Fruit fly (Drosophila melanogaster) whole organism, embryonic: Measurements from ENCODE around the gene MCTS1.

Source experiments
- Asciz ChIP-seq: fragments of 200-800 bp; sonication (Bioruptor generic); optimal IDR thresholded peaks from 2 replicates; lab custom pipeline; 2017; ENCODE audit warnings: missing biosample characterization, mild to moderate bottlenecking, missing genetic modification characterization, missing genetic modification reagents
- Blimp-1 ChIP-seq: fragments of 200-800 bp; sonication (Bioruptor generic); optimal IDR thresholded peaks from 3 replicates; lab custom pipeline; 2018; ENCODE audit warnings: missing biosample characterization, missing genetic modification characterization, mild to moderate bottlenecking, moderate library complexity, missing genetic modification reagents
- CG10321 ChIP-seq: fragments of 200-800 bp; sonication (Bioruptor generic); IDR thresholded peaks from 2 replicates; pipeline ENCODE4 v1.3.6; 2022; ENCODE audit warnings: missing biosample characterization, missing genetic modification characterization
- CG10979 ChIP-seq: fragments of 200-800 bp; sonication (Bioruptor generic); optimal IDR thresholded peaks from 2 replicates; lab custom pipeline; 2018; ENCODE audit warnings: missing biosample characterization, mild to moderate bottlenecking, missing genetic modification characterization, moderate library complexity
- CG11247 ChIP-seq: fragments of 200-800 bp; sonication (Bioruptor generic); IDR thresholded peaks from 2 replicates; pipeline ENCODE4 v1.3.6; 2022; ENCODE audit warnings: missing biosample characterization, missing genetic modification characterization
- CG11504 ChIP-seq: fragments of 200-800 bp; sonication (Bioruptor generic); optimal IDR thresholded peaks from 3 replicates; lab custom pipeline; 2019; ENCODE audit warnings: missing biosample characterization, mild to moderate bottlenecking, missing genetic modification characterization, moderate library complexity
- CG12391 ChIP-seq: fragments of 200-800 bp; sonication (Bioruptor generic); optimal IDR thresholded peaks from 3 replicates; lab custom pipeline; 2018; ENCODE audit warnings: missing biosample characterization, mild to moderate bottlenecking, missing genetic modification characterization, moderate library complexity
- CG12659 ChIP-seq: fragments of 200-800 bp; sonication (Bioruptor generic); optimal IDR thresholded peaks from 3 replicates; lab custom pipeline; 2017; ENCODE audit warnings: mild to moderate bottlenecking, missing biosample characterization, missing genetic modification reagents, missing genetic modification characterization
- CG12769 ChIP-seq: fragments of 200-800 bp; sonication (Bioruptor generic); optimal IDR thresholded peaks from 2 replicates; lab custom pipeline; 2019; ENCODE audit warnings: missing biosample characterization, mild to moderate bottlenecking, missing genetic modification characterization, moderate library complexity
- CG14710 ChIP-seq: fragments of 200-800 bp; sonication (Bioruptor generic); optimal IDR thresholded peaks from 3 replicates; lab custom pipeline; 2019; ENCODE audit warnings: missing biosample characterization, mild to moderate bottlenecking, missing genetic modification characterization, moderate library complexity
- CG18476 ChIP-seq: fragments of 200-800 bp; sonication (Bioruptor generic); optimal IDR thresholded peaks from 2 replicates; lab custom pipeline; 2016; ENCODE audit warnings: missing biosample characterization, mild to moderate bottlenecking, missing genetic modification characterization
- CG2120 ChIP-seq: fragments of 200-800 bp; sonication (Bioruptor generic); optimal IDR thresholded peaks from 3 replicates; lab custom pipeline; 2016; ENCODE audit warnings: missing biosample characterization, missing genetic modification characterization
- CG2199 ChIP-seq: fragments of 200-800 bp; sonication (Bioruptor generic); IDR thresholded peaks from 3 replicates; pipeline ENCODE4 v1.3.6; 2022; ENCODE audit warnings: missing biosample characterization, missing genetic modification characterization
- CG2889 ChIP-seq: fragments of 200-800 bp; sonication (Bioruptor generic); IDR thresholded peaks from 3 replicates; pipeline ENCODE4 v1.3.6; 2022; ENCODE audit warnings: missing biosample characterization, missing genetic modification characterization
- CG31441 ChIP-seq: fragments of 200-800 bp; sonication (Bioruptor generic); IDR thresholded peaks from 2 replicates; pipeline ENCODE4 v1.3.6; 2022; ENCODE audit warnings: missing biosample characterization, missing genetic modification characterization
- CG4617 ChIP-seq: fragments of 200-800 bp; sonication (Bioruptor generic); optimal IDR thresholded peaks from 3 replicates; lab custom pipeline; 2016; ENCODE audit warnings: missing biosample characterization, missing genetic modification characterization, borderline replicate concordance
- CG5245 ChIP-seq: fragments of 200-800 bp; sonication (Bioruptor generic); optimal IDR thresholded peaks from 3 replicates; lab custom pipeline; 2016; ENCODE audit warnings: missing biosample characterization, missing genetic modification characterization
- CG5953 ChIP-seq: fragments of 200-800 bp; sonication (Bioruptor generic); IDR thresholded peaks from 2 replicates; pipeline ENCODE4 v1.3.6; 2022; ENCODE audit warnings: missing biosample characterization, missing genetic modification characterization
- CG6254 ChIP-seq: fragments of 200-800 bp; sonication (Bioruptor generic); optimal IDR thresholded peaks from 3 replicates; lab custom pipeline; 2017; ENCODE audit warnings: mild to moderate bottlenecking, missing biosample characterization, missing genetic modification reagents, missing genetic modification characterization
- CG7745 ChIP-seq: fragments of 200-800 bp; sonication (Bioruptor generic); optimal IDR thresholded peaks from 2 replicates; lab custom pipeline; 2018; ENCODE audit warnings: missing biosample characterization, mild to moderate bottlenecking, missing genetic modification characterization, moderate library complexity
- CG8089 ChIP-seq: fragments of 200-800 bp; sonication (Bioruptor generic); optimal IDR thresholded peaks from 3 replicates; lab custom pipeline; 2016; ENCODE audit warnings: missing biosample characterization, missing genetic modification characterization
- CG9876 ChIP-seq: fragments of 200-800 bp; sonication (Bioruptor generic); optimal IDR thresholded peaks from 2 replicates; lab custom pipeline; 2016; ENCODE audit warnings: missing biosample characterization, missing genetic modification characterization
- D19A ChIP-seq: fragments of 200-800 bp; optimal IDR thresholded peaks from 3 replicates; lab custom pipeline; 2019; ENCODE audit warnings: missing biosample characterization, mild to moderate bottlenecking, missing genetic modification characterization, moderate library complexity
- Dfd ChIP-seq, 2 experiments: fragments of >200 bp; optimal IDR thresholded peaks; 2 replicates each; lab custom pipeline; 2017; ENCODE audit warnings: missing biosample characterization in 2 of 2, missing genetic modification characterization in 2 of 2
- Dll ChIP-seq: fragments of 200-800 bp; sonication (Bioruptor generic); IDR thresholded peaks from 4 replicates; pipeline ENCODE4 v1.3.6; 2022; ENCODE audit warnings: missing biosample characterization, missing genetic modification characterization; ENCODE audit not compliant: partially characterized antibody
- MTF-1 ChIP-seq: fragments of 200-800 bp; sonication (Bioruptor generic); optimal IDR thresholded peaks from 2 replicates; lab custom pipeline; 2018; ENCODE audit warnings: missing biosample characterization, mild to moderate bottlenecking, missing genetic modification characterization, borderline replicate concordance
- Med ChIP-seq: fragments of 200-800 bp; sonication (Bioruptor generic); peaks from one replicate; lab custom pipeline; 2016; ENCODE audit warnings: missing biosample characterization, missing genetic modification characterization, mild to moderate bottlenecking, inconsistent platforms, moderate library complexity
- Meics ChIP-seq: fragments of 200-800 bp; sonication (Bioruptor generic); optimal IDR thresholded peaks from 2 replicates; lab custom pipeline; 2017; ENCODE audit warnings: missing biosample characterization, mild to moderate bottlenecking, missing genetic modification characterization
- Oaz ChIP-seq: fragments of 200-800 bp; sonication (Bioruptor generic); IDR thresholded peaks from 2 replicates; pipeline ENCODE4 v1.3.6; 2022; ENCODE audit warnings: missing biosample characterization, missing genetic modification characterization
- Ptx1 ChIP-seq: fragments of 200-800 bp; sonication (Bioruptor generic); IDR thresholded peaks from 2 replicates; pipeline ENCODE4 v1.3.6; 2022; ENCODE audit warnings: missing biosample characterization, missing genetic modification characterization
- Ssrp ChIP-seq: fragments of 200-800 bp; sonication (Bioruptor generic); optimal IDR thresholded peaks from 2 replicates; lab custom pipeline; 2018; ENCODE audit warnings: missing biosample characterization, mild to moderate bottlenecking, missing genetic modification characterization, moderate library complexity
- Xbp1 ChIP-seq: fragments of 200-800 bp; sonication (Bioruptor generic); optimal IDR thresholded peaks from 3 replicates; lab custom pipeline; 2016; ENCODE audit warnings: missing biosample characterization, mild to moderate bottlenecking, missing genetic modification characterization
- ato ChIP-seq: fragments of 200-800 bp; sonication (Bioruptor generic); IDR thresholded peaks from 2 replicates; pipeline ENCODE4 v1.3.6; 2022; ENCODE audit warnings: missing biosample characterization, missing genetic modification characterization; ENCODE audit not compliant: partially characterized antibody
- dm ChIP-seq: fragments of 200-800 bp; sonication (Bioruptor generic); optimal IDR thresholded peaks from 3 replicates; lab custom pipeline; 2016; ENCODE audit warnings: missing biosample characterization, missing genetic modification characterization
- dmrt11E ChIP-seq: fragments of 200-800 bp; sonication (Bioruptor generic); optimal IDR thresholded peaks from 3 replicates; lab custom pipeline; 2018; ENCODE audit warnings: missing biosample characterization, mild to moderate bottlenecking, missing genetic modification characterization, moderate library complexity
- gem ChIP-seq: fragments of 200-800 bp; sonication (Bioruptor generic); optimal IDR thresholded peaks from 2 replicates; lab custom pipeline; 2019; ENCODE audit warnings: missing biosample characterization, mild to moderate bottlenecking, missing genetic modification characterization, moderate library complexity
- gsb-n ChIP-seq: fragments of 200-800 bp; sonication (Bioruptor generic); optimal IDR thresholded peaks from 3 replicates; lab custom pipeline; 2018; ENCODE audit warnings: missing biosample characterization, mild to moderate bottlenecking, missing genetic modification characterization
- hb ChIP-seq: fragments of 200-800 bp; sonication (Bioruptor generic); IDR thresholded peaks from 3 replicates; pipeline ENCODE4 v1.3.6; 2022; ENCODE audit warnings: missing biosample characterization, missing genetic modification characterization; ENCODE audit not compliant: partially characterized antibody
- lab ChIP-seq: fragments of 200-800 bp; sonication (Bioruptor generic); optimal IDR thresholded peaks from 3 replicates; lab custom pipeline; 2017; ENCODE audit warnings: missing biosample characterization, missing genetic modification characterization, mild to moderate bottlenecking, moderate library complexity, missing genetic modification reagents
- nau ChIP-seq: fragments of 200-800 bp; sonication (Bioruptor generic); optimal IDR thresholded peaks from 3 replicates; lab custom pipeline; 2017; ENCODE audit warnings: missing biosample characterization, mild to moderate bottlenecking, missing genetic modification characterization, missing genetic modification reagents
- nom ChIP-seq: fragments of 200-800 bp; sonication (Bioruptor generic); optimal IDR thresholded peaks from 2 replicates; lab custom pipeline; 2017; ENCODE audit warnings: missing biosample characterization, missing genetic modification characterization, mild to moderate bottlenecking, moderate library complexity, missing genetic modification reagents
- p53 ChIP-seq: fragments of 200-800 bp; sonication (Bioruptor generic); optimal IDR thresholded peaks from 2 replicates; lab custom pipeline; 2016; ENCODE audit warnings: missing biosample characterization, missing genetic modification characterization
- pho ChIP-seq: fragments of 200-800 bp; sonication (Bioruptor generic); optimal IDR thresholded peaks from 2 replicates; lab custom pipeline; 2016; ENCODE audit warnings: missing biosample characterization, missing genetic modification characterization
- phol ChIP-seq: fragments of 200-800 bp; sonication (Bioruptor generic); optimal IDR thresholded peaks from 3 replicates; lab custom pipeline; 2018; ENCODE audit warnings: missing biosample characterization, mild to moderate bottlenecking, missing genetic modification characterization, moderate library complexity
- sr ChIP-seq: fragments of 200-800 bp; sonication (Bioruptor generic); IDR thresholded peaks from 3 replicates; pipeline ENCODE4 v1.3.6; 2022; ENCODE audit warnings: missing biosample characterization, missing genetic modification characterization
- stwl ChIP-seq: fragments of 200-800 bp; sonication (Bioruptor generic); optimal IDR thresholded peaks from 3 replicates; lab custom pipeline; 2018; ENCODE audit warnings: missing biosample characterization, mild to moderate bottlenecking, missing genetic modification characterization, moderate library complexity
- z ChIP-seq: fragments of 200-800 bp; sonication (Bioruptor generic); IDR thresholded peaks from 3 replicates; pipeline ENCODE4 v1.3.6; 2022; ENCODE audit warnings: missing biosample characterization, missing genetic modification characterization

Gene MCTS1

dm6 chrX:6000747-6001426 lies 36.8 kb upstream of the MCTS1 start, which contains the start of gene CG4766 (continued):
- peak; percentile 35 for TF ChIP-seq MTF-1
- TF ChIP-seq CG14710 (tag; lab: Kevin White, UChicago) = peak; percentile 92
- peak; percentile 70 for TF ChIP-seq nau (GFP tag; lab: Kevin White, UChicago)
- peak; percentile 55; the same call in 1 of the 3 replicates for TF ChIP-seq CG2889 (GFP tag; lab: Robert Waterston, UW)
- TF ChIP-seq CG4617 (GFP tag; lab: Kevin White, UChicago) = peak; percentile 23

- TF ChIP-seq hb (GFP tag; lab: Robert Waterston, UW) = no peak
- no peak for TF ChIP-seq ato
- no peak for TF ChIP-seq pho (GFP tag; lab: Kevin White, UChicago)
- peak; percentile 16 for TF ChIP-seq dmrt11E (tag; lab: Kevin White, UChicago)
- no peak for TF ChIP-seq sr (GFP tag; lab: Robert Waterston, UW)
- peak; percentile 37 for TF ChIP-seq CG11504 (tag; lab: Kevin White, UChicago)
- TF ChIP-seq Meics (GFP tag; lab: Kevin White, UChicago) = no peak
- TF ChIP-seq Dfd (GFP tag; optimal IDR thresholded peaks at IDR 0.05; lab: Kevin White, UChicago) = no peak
- TF ChIP-seq CG6254 (GFP tag; lab: Kevin White, UChicago) = peak; percentile 14
- no peak for TF ChIP-seq D19A (tag; lab: Kevin White, UChicago)
- no peak for TF ChIP-seq Dll
- no peak for TF ChIP-seq p53 (GFP tag; lab: Kevin White, UChicago)
- TF ChIP-seq CG14710 (tag; lab: Kevin White, UChicago) = peak; percentile 20
- peak; percentile 25 for TF ChIP-seq Blimp-1 (GFP tag; lab: Kevin White, UChicago)
- peak; percentile 16 for TF ChIP-seq CG12391 (tag; lab: Kevin White, UChicago)
- TF ChIP-seq CG12769 (tag; lab: Kevin White, UChicago) = no peak
- TF ChIP-seq lab (GFP tag; lab: Kevin White, UChicago) = no peak
- TF ChIP-seq CG18476 = no peak
- no peak for TF ChIP-seq CG2199
- TF ChIP-seq dm (GFP tag; lab: Kevin White, UChicago) = no peak
- TF ChIP-seq CG7745 (tag; lab: Kevin White, UChicago) = no peak
- TF ChIP-seq CG2120 = no peak
- no peak for TF ChIP-seq CG10321 (GFP tag; lab: Robert Waterston, UW)
- peak; percentile 5 for TF ChIP-seq gsb-n (tag; lab: Kevin White, UChicago)
- TF ChIP-seq z (GFP tag; lab: Robert Waterston, UW) = no peak
- TF ChIP-seq CG31441 (GFP tag; lab: Robert Waterston, UW) = peak; percentile 46
- peak; percentile 30 for TF ChIP-seq phol (tag; lab: Kevin White, UChicago)
- peak; percentile 42 for TF ChIP-seq CG10979 (tag; lab: Kevin White, UChicago)
- TF ChIP-seq stwl (tag; lab: Kevin White, UChicago) = no peak
- TF ChIP-seq gem = peak; percentile 47
- TF ChIP-seq Oaz (GFP tag; lab: Robert Waterston, UW) = no peak
- TF ChIP-seq CG12659 (GFP tag; lab: Kevin White, UChicago) = no peak
- no peak for TF ChIP-seq Xbp1
- TF ChIP-seq CG5245 (GFP tag; lab: Kevin White, UChicago) = no peak
- peak; percentile 20 for TF ChIP-seq nom
- TF ChIP-seq Med = peak; percentile 31
- TF ChIP-seq CG5953 (GFP tag; lab: Robert Waterston, UW) = no peak
- peak; percentile 41 for TF ChIP-seq Ptx1
- no peak for TF ChIP-seq CG9876
- no peak for TF ChIP-seq CG11247 (GFP tag; lab: Robert Waterston, UW)
- TF ChIP-seq Asciz (GFP tag; lab: Kevin White, UChicago) = no peak
- TF ChIP-seq CG8089 (GFP tag; lab: Kevin White, UChicago) = no peak
- TF ChIP-seq Ssrp = no peak
These were observed 33.9 kb upstream of the MCTS1 start for dm6 chrX:6003830-6004229.
